Worm (Caenorhabditis elegans) whole organism, L4 larva: ENCODE results near the gene Y43F8A.1.

Experiments used
- F10B5.3 ChIP-seq: sonication (generic microtip); optimal IDR thresholded peaks from 2 replicates; lab custom pipeline; 2016; ENCODE audit warnings: mild to moderate bottlenecking, missing genetic modification characterization, missing compliant biosample characterization
- R02D3.7 ChIP-seq: fragments of 150-350 bp; sonication (generic microtip); optimal IDR thresholded peaks from 3 replicates; lab custom pipeline; 2014; ENCODE audit warnings: missing biosample characterization, missing genetic modification characterization
- T26A8.4 ChIP-seq: fragments of 200-800 bp; sonication (Bioruptor generic); IDR thresholded peaks from 2 replicates; pipeline ENCODE4 v1.3.6; 2022; ENCODE audit warnings: missing genetic modification characterization, missing compliant biosample characterization
- Y5F2A.4 ChIP-seq: fragments of 200-800 bp; sonication (Bioruptor generic); optimal IDR thresholded peaks from 2 replicates; lab custom pipeline; 2018; ENCODE audit warnings: mild to moderate bottlenecking, missing genetic modification characterization, missing compliant biosample characterization
- Y75B8A.6 ChIP-seq: fragments of 200-800 bp; sonication (Bioruptor generic); IDR thresholded peaks from 2 replicates; pipeline ENCODE4 v1.3.6; 2022; ENCODE audit warnings: missing genetic modification reagents, missing genetic modification characterization, missing compliant biosample characterization
- ZK546.5 ChIP-seq, 2 experiments: sonication (generic microtip); optimal IDR thresholded peaks; 2 replicates each; lab custom pipeline; 2017; ENCODE audit warnings: missing biosample characterization in 2 of 2, missing genetic modification characterization in 2 of 2
- ceh-20 ChIP-seq: fragments of 200-800 bp; sonication (Bioruptor generic); IDR thresholded peaks from 2 replicates; pipeline ENCODE4 v1.3.6; 2022; ENCODE audit warnings: missing genetic modification reagents, missing genetic modification characterization, missing compliant biosample characterization
- ceh-28 ChIP-seq: fragments of 150-350 bp; optimal IDR thresholded peaks from 2 replicates; lab custom pipeline; 2014; ENCODE audit warnings: missing biosample characterization, missing genetic modification reagents, missing genetic modification characterization
- ceh-32 ChIP-seq: sonication (generic microtip); optimal IDR thresholded peaks from 2 replicates; lab custom pipeline; 2016; ENCODE audit warnings: mild to moderate bottlenecking, missing genetic modification characterization, missing compliant biosample characterization; ENCODE audit not compliant: poor library complexity
- ceh-62 ChIP-seq: sonication (generic microtip); optimal IDR thresholded peaks from 2 replicates; lab custom pipeline; 2017; ENCODE audit warnings: missing biosample characterization, missing genetic modification characterization
- ceh-82 ChIP-seq: sonication (generic microtip); optimal IDR thresholded peaks from 2 replicates; lab custom pipeline; 2017; ENCODE audit warnings: missing biosample characterization, missing genetic modification characterization
- ces-1 ChIP-seq: fragments of 150-350 bp; sonication (generic microtip); optimal IDR thresholded peaks from 4 replicates; lab custom pipeline; 2014; ENCODE audit warnings: missing biosample characterization, missing genetic modification reagents, missing genetic modification characterization
- daf-16 ChIP-seq, 3 experiments: sonication (generic microtip); optimal IDR thresholded peaks; 2 replicates each; lab custom pipeline; 2016 to 2017; ENCODE audit warnings: missing genetic modification characterization in 3 of 3, missing genetic modification reagents in 3 of 3, mild to moderate bottlenecking in 2 of 3, missing compliant biosample characterization in 2 of 3, missing biosample characterization in 1 of 3, moderate library complexity in 1 of 3
- dmd-6 ChIP-seq: fragments of 200-800 bp; sonication (Bioruptor generic); IDR thresholded peaks from 2 replicates; pipeline ENCODE4 v1.3.6; 2022; ENCODE audit warnings: missing genetic modification reagents, missing genetic modification characterization, missing compliant biosample characterization
- dmd-8 ChIP-seq: fragments of 200-800 bp; sonication (Bioruptor generic); IDR thresholded peaks from 2 replicates; pipeline ENCODE4 v1.3.6; 2022; ENCODE audit warnings: missing genetic modification characterization, missing compliant biosample characterization
- duxl-1 ChIP-seq: sonication (generic microtip); optimal IDR thresholded peaks from 2 replicates; lab custom pipeline; 2016; ENCODE audit warnings: mild to moderate bottlenecking, missing genetic modification characterization, moderate library complexity, missing compliant biosample characterization; ENCODE audit not compliant: poor library complexity
- dve-1 ChIP-seq: sonication (generic microtip); optimal IDR thresholded peaks from 2 replicates; lab custom pipeline; 2017; ENCODE audit warnings: antibody characterized with exemption, mild to moderate bottlenecking, missing genetic modification characterization, missing compliant biosample characterization; ENCODE audit not compliant: insufficient read depth
- egl-43 ChIP-seq: fragments of 200-800 bp; sonication (Bioruptor generic); IDR thresholded peaks from 2 replicates; pipeline ENCODE4 v1.3.6; 2022; ENCODE audit warnings: missing genetic modification reagents, missing genetic modification characterization, missing compliant biosample characterization
- fkh-10 ChIP-seq: fragments of 150-350 bp; optimal IDR thresholded peaks from 2 replicates; lab custom pipeline; 2014; ENCODE audit warnings: missing biosample characterization, missing genetic modification reagents, missing genetic modification characterization
- fos-1 ChIP-seq: fragments of 150-350 bp; optimal IDR thresholded peaks from 2 replicates; lab custom pipeline; 2014; ENCODE audit warnings: missing biosample characterization, missing genetic modification characterization
- hlh-11 ChIP-seq: fragments of 200-800 bp; sonication (Bioruptor generic); optimal IDR thresholded peaks from 2 replicates; lab custom pipeline; 2018; ENCODE audit warnings: mild to moderate bottlenecking, missing genetic modification characterization, missing compliant biosample characterization
- hmg-1.1 ChIP-seq: fragments of 200-800 bp; sonication (Bioruptor generic); IDR thresholded peaks from 2 replicates; pipeline ENCODE4 v1.3.6; 2022; ENCODE audit warnings: missing genetic modification reagents, missing genetic modification characterization, missing compliant biosample characterization
- lin-13 ChIP-seq: fragments of 150-350 bp; optimal IDR thresholded peaks from 2 replicates; lab custom pipeline; 2014; ENCODE audit warnings: missing biosample characterization, missing genetic modification reagents, missing genetic modification characterization
- lin-15B ChIP-seq: fragments of 150-350 bp; sonication (generic microtip); optimal IDR thresholded peaks from 3 replicates; lab custom pipeline; 2014; ENCODE audit warnings: missing biosample characterization, missing genetic modification characterization
- lin-39 ChIP-seq: fragments of 150-350 bp; optimal IDR thresholded peaks from 2 replicates; lab custom pipeline; 2014; ENCODE audit warnings: missing biosample characterization, missing genetic modification reagents, missing genetic modification characterization
- madf-9 ChIP-seq: fragments of 200-800 bp; sonication (Bioruptor generic); conservative IDR thresholded peaks from 2 replicates; pipeline ENCODE4 v1.3.6; 2022; ENCODE audit warnings: missing genetic modification reagents, missing genetic modification characterization, missing compliant biosample characterization
- mdl-1 ChIP-seq, 2 experiments: fragments of 150-350 bp in 1 of 2; sonication (generic microtip) in 1 of 2; optimal IDR thresholded peaks; 2 replicates each; lab custom pipeline; 2014 to 2017; ENCODE audit warnings: missing biosample characterization in 2 of 2, missing genetic modification characterization in 2 of 2
- nhr-10 ChIP-seq: fragments of 150-350 bp; optimal IDR thresholded peaks from 2 replicates; lab custom pipeline; 2014; ENCODE audit warnings: missing biosample characterization, missing genetic modification characterization
- nhr-111 ChIP-seq: fragments of 200-800 bp; sonication (Bioruptor generic); optimal IDR thresholded peaks from 2 replicates; lab custom pipeline; 2018; ENCODE audit warnings: mild to moderate bottlenecking, missing genetic modification characterization, missing compliant biosample characterization
- nhr-237 ChIP-seq: sonication (generic microtip); optimal IDR thresholded peaks from 2 replicates; lab custom pipeline; 2017; ENCODE audit warnings: missing biosample characterization, missing genetic modification characterization
- nhr-25 ChIP-seq: sonication (generic microtip); optimal IDR thresholded peaks from 2 replicates; lab custom pipeline; 2017; ENCODE audit warnings: missing genetic modification characterization, mild to moderate bottlenecking, missing compliant biosample characterization, antibody characterized with exemption, moderate library complexity, borderline replicate concordance; ENCODE audit not compliant: insufficient read depth
- nhr-28 ChIP-seq: fragments of 150-350 bp; optimal IDR thresholded peaks from 2 replicates; lab custom pipeline; 2014; ENCODE audit warnings: missing biosample characterization, missing genetic modification characterization
- nhr-77 ChIP-seq: fragments of 150-350 bp; optimal IDR thresholded peaks from 2 replicates; lab custom pipeline; 2014; ENCODE audit warnings: missing biosample characterization, missing genetic modification characterization
- php-3 ChIP-seq: fragments of 200-800 bp; sonication (Bioruptor generic); IDR thresholded peaks from 2 replicates; pipeline ENCODE4 v1.3.6; 2022; ENCODE audit warnings: missing genetic modification reagents, missing genetic modification characterization, missing compliant biosample characterization
- pqm-1 ChIP-seq: sonication (generic microtip); optimal IDR thresholded peaks from 2 replicates; lab custom pipeline; 2017; ENCODE audit warnings: missing biosample characterization, missing genetic modification characterization
- rbr-2 ChIP-seq: sonication (generic microtip); optimal IDR thresholded peaks from 2 replicates; lab custom pipeline; 2016; ENCODE audit warnings: missing genotype, missing genetic modification characterization, missing compliant biosample characterization
- saeg-2 ChIP-seq: fragments of 200-800 bp; sonication (Bioruptor generic); IDR thresholded peaks from 2 replicates; pipeline ENCODE4 v1.3.6; 2022; ENCODE audit warnings: missing genetic modification reagents, missing genetic modification characterization, missing compliant biosample characterization
- skn-1 ChIP-seq: fragments of 150-350 bp; optimal IDR thresholded peaks from 2 replicates; lab custom pipeline; 2014; ENCODE audit warnings: missing biosample characterization, missing genetic modification characterization
- spr-3 ChIP-seq: fragments of 200-800 bp; sonication (Bioruptor generic); optimal IDR thresholded peaks from 2 replicates; lab custom pipeline; 2018; ENCODE audit warnings: mild to moderate bottlenecking, missing genetic modification characterization, missing compliant biosample characterization
- zag-1 ChIP-seq: fragments of 150-350 bp; optimal IDR thresholded peaks from 2 replicates; lab custom pipeline; 2014; ENCODE audit warnings: missing biosample characterization, missing genetic modification characterization
- zfp-2 ChIP-seq: sonication (generic microtip); optimal IDR thresholded peaks from 2 replicates; lab custom pipeline; 2016; ENCODE audit warnings: mild to moderate bottlenecking, missing genetic modification characterization, missing compliant biosample characterization
- zfp-3 ChIP-seq: fragments of 200-800 bp; sonication (Bioruptor generic); conservative IDR thresholded peaks from 2 replicates; pipeline ENCODE4 v1.3.6; 2022; ENCODE audit warnings: missing genetic modification reagents, missing genetic modification characterization, missing compliant biosample characterization
- zip-2 ChIP-seq: fragments of 150-350 bp; optimal IDR thresholded peaks from 2 replicates; lab custom pipeline; 2014; ENCODE audit warnings: missing biosample characterization, missing genetic modification characterization
- ztf-11 ChIP-seq: fragments of 150-350 bp; optimal IDR thresholded peaks from 2 replicates; lab custom pipeline; 2014; ENCODE audit warnings: missing biosample characterization, missing genetic modification characterization
- ztf-7 ChIP-seq: fragments of 150-350 bp; optimal IDR thresholded peaks from 2 replicates; lab custom pipeline; 2014; ENCODE audit warnings: missing biosample characterization, missing genetic modification characterization

Gene Y43F8A.1

DNA sequence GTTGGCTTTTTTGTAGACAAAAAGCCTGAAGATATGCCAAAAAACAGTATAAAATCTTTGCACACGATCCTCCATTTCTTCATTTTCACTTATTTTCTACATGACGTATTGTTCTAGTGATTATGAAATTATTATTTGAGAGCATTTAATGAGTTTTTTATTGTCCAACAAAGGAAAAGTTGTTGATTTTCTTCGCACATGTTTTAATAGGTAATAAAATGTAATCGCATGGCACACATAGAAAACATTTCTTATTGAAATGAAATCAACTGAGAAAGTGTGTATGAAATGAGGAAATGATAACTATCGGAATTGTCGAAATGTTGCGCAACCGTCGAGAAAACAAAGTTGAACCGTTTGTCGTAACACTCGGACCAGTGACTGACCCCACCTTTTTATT, 31.1 kb downstream of the Y43F8A.1 start:
- TF ChIP-seq daf-16 (GFP tag; optimal IDR thresholded peaks at IDR 0.05; lab: Kevin White, UChicago): no peak
- TF ChIP-seq daf-16 (tag; optimal IDR thresholded peaks at IDR 0.05; lab: Kevin White, UChicago): peak; percentile 79
- peak; percentile 48 for TF ChIP-seq dve-1
- TF ChIP-seq mdl-1 (tag; optimal IDR thresholded peaks at IDR 0.05; lab: Kevin White, UChicago): no peak
- no peak for TF ChIP-seq fos-1 (tag; lab: Kevin White, UChicago)
- TF ChIP-seq nhr-28: peak; percentile 5
- no peak for TF ChIP-seq ces-1 (GFP tag; lab: Kevin White, UChicago)
- TF ChIP-seq R02D3.7: no peak
- TF ChIP-seq saeg-2 (GFP tag; lab: Robert Waterston, UW): no peak
- no peak for TF ChIP-seq ztf-7 (tag; lab: Kevin White, UChicago)
- TF ChIP-seq madf-9: no peak
- no peak for TF ChIP-seq zag-1
- TF ChIP-seq egl-43 (GFP tag; lab: Robert Waterston, UW): no peak
- no peak for TF ChIP-seq duxl-1 (tag; lab: Kevin White, UChicago)
- no peak for TF ChIP-seq hmg-1.1 (GFP tag; lab: Robert Waterston, UW)
- TF ChIP-seq nhr-111 (GFP tag; lab: Kevin White, UChicago): no peak
- TF ChIP-seq hlh-11 (tag; lab: Kevin White, UChicago): peak; percentile 28
- TF ChIP-seq zip-2 (tag; lab: Kevin White, UChicago): peak; percentile 50
- no peak for TF ChIP-seq spr-3 (GFP tag; lab: Kevin White, UChicago)
- TF ChIP-seq ZK546.5 (tag; optimal IDR thresholded peaks at IDR 0.05; lab: Kevin White, UChicago): no peak
- peak; percentile 97 for TF ChIP-seq php-3 (GFP tag; lab: Robert Waterston, UW)
- no peak for TF ChIP-seq ztf-11 (tag; lab: Kevin White, UChicago)
- TF ChIP-seq pqm-1: peak; percentile 23
- TF ChIP-seq rbr-2 (tag; lab: Kevin White, UChicago): no peak
- no peak for TF ChIP-seq nhr-237 (tag; lab: Kevin White, UChicago)
- TF ChIP-seq Y5F2A.4: no peak
- TF ChIP-seq dmd-6 (GFP tag; lab: Robert Waterston, UW): no peak
- TF ChIP-seq lin-15B (tag; lab: Kevin White, UChicago): no peak
- TF ChIP-seq ceh-82 (tag; lab: Kevin White, UChicago): no peak
- no peak for TF ChIP-seq nhr-77 (tag; lab: Kevin White, UChicago)
- no peak for TF ChIP-seq ceh-28 (tag; lab: Kevin White, UChicago)
- no peak for TF ChIP-seq skn-1 (tag; lab: Kevin White, UChicago)
- no peak for TF ChIP-seq Y75B8A.6 (GFP tag; lab: Robert Waterston, UW)
- TF ChIP-seq ceh-62: no peak
- no peak for TF ChIP-seq ceh-20 (GFP tag; lab: Robert Waterston, UW)
- TF ChIP-seq ceh-32: no peak
- no peak for TF ChIP-seq F10B5.3 (tag; lab: Kevin White, UChicago)
- no peak for TF ChIP-seq nhr-10
- no peak for TF ChIP-seq lin-13 (GFP tag; lab: Kevin White, UChicago)
- no peak for TF ChIP-seq zfp-3
- TF ChIP-seq zfp-2: no peak
- TF ChIP-seq lin-39: no peak
- TF ChIP-seq dmd-8: no peak
- no peak for TF ChIP-seq T26A8.4 (GFP tag; lab: Robert Waterston, UW)
- no peak for TF ChIP-seq nhr-25 (tag; lab: Kevin White, UChicago)
- no peak for TF ChIP-seq fkh-10 (GFP tag; lab: Kevin White, UChicago)
